Worm (Caenorhabditis elegans): ENCODE measurements around the gene attf-4.

Gene attf-4

DNA sequence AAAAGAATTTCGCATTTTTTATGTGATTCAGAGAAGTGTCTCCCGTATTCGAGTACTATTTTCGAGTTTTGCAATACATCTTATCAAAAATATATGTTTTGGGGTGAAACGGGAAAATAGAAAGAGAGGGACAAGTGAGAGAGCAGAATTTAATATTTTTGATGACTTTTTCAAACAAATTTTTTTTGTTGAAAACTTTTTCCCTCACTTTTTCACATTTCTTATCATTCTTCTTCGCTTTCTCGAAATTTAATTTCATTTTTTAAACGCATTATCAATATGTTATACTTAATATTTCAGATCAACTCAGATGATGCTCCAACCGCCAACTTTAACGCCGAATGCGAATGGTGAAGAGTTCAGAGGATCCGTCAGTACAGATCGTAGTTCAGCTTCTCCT lies at the start of gene attf-4:
Gene attf-4, plus strand, starts transcription at position 301 of the 400 bp plus-strand sequence.
- no peak for TF ChIP-seq ztf-29 (GFP tag; IDR thresholded peaks at IDR 0.05)
- no peak for TF ChIP-seq ztf-23 (GFP tag; IDR thresholded peaks at IDR 0.05)
- no peak for TF ChIP-seq flt-1 (GFP tag; IDR thresholded peaks at IDR 0.05)
- no peak for TF ChIP-seq T22C8.4 (GFP tag; IDR thresholded peaks at IDR 0.05)
- no peak for TF ChIP-seq med-1 (GFP tag; optimal IDR thresholded peaks at IDR 0.05; ENCODE audit: insufficient read depth)
- TF ChIP-seq ref-1 (GFP tag; conservative IDR thresholded peaks at IDR 0.05) = no peak
- TF ChIP-seq cog-1 (tag; optimal IDR thresholded peaks at IDR 0.05) = no peak
- no peak for TF ChIP-seq tab-1 (GFP tag; IDR thresholded peaks at IDR 0.05)
- no peak for TF ChIP-seq klf-2 (GFP tag; conservative IDR thresholded peaks at IDR 0.05)

- TF ChIP-seq med-1 (GFP tag; optimal IDR thresholded peaks at IDR 0.05; ENCODE audit: insufficient read depth) = no peak
- TF ChIP-seq ref-1 (GFP tag; conservative IDR thresholded peaks at IDR 0.05) = no peak
- TF ChIP-seq tab-1 (GFP tag; IDR thresholded peaks at IDR 0.05) = no peak
- no peak for TF ChIP-seq T22C8.4 (GFP tag; IDR thresholded peaks at IDR 0.05)
- TF ChIP-seq ztf-23 (GFP tag; IDR thresholded peaks at IDR 0.05) = no peak
- no peak for TF ChIP-seq ztf-29 (GFP tag; IDR thresholded peaks at IDR 0.05)
- TF ChIP-seq cog-1 (tag; optimal IDR thresholded peaks at IDR 0.05) = no peak
- no peak for TF ChIP-seq klf-2 (GFP tag; conservative IDR thresholded peaks at IDR 0.05)
These were observed 41.0 kb upstream of the attf-4 start, which contains the start of gene ift-139 for ce11 chrIII:6039370-6039769. Gene ift-139 (minus strand): TSS chrIII:6039470.

ce11 chrIII:6046881-6047280 lies 33.5 kb upstream of the attf-4 start, which contains the start of gene tbx-11:
Gene tbx-11 (minus strand): TSS chrIII:6046981.
- TF ChIP-seq med-1 (GFP tag; optimal IDR thresholded peaks at IDR 0.05; ENCODE audit: insufficient read depth) (no peak), ztf-29 (GFP tag; IDR thresholded peaks at IDR 0.05) (no peak), ztf-23 (GFP tag; IDR thresholded peaks at IDR 0.05) (no peak), ref-1 (GFP tag; conservative IDR thresholded peaks at IDR 0.05) (no peak), tab-1 (GFP tag; IDR thresholded peaks at IDR 0.05) (no peak), flt-1 (GFP tag; IDR thresholded peaks at IDR 0.05) (no peak), klf-2 (GFP tag; conservative IDR thresholded peaks at IDR 0.05) (no peak), T22C8.4 (GFP tag; IDR thresholded peaks at IDR 0.05) (no peak), cog-1 (tag; optimal IDR thresholded peaks at IDR 0.05) (no peak)

DNA sequence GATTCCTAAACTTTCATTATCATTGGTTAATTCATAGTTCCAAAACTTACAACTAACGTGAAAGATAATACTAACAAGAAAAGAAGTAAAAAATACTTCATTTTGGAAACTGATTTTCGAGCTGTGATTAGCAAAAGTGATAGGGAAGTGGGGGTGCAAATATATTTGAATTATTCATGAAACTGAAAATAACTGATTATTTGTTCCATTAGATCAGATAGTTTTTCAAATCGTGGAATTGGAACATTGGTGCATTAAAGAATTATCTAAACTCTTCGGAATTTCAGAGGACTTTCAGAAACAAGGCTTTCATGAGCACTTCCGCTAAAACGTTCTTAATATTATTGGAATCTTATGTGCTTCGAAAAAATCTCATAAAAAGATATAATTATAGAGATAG lies 24.7 kb upstream of the attf-4 start, which contains the start of gene F40H6.5:
Gene F40H6.5, minus strand, starts transcription at position 101 of the 400 bp plus-strand sequence.
- no peak for TF ChIP-seq flt-1 (GFP tag; IDR thresholded peaks at IDR 0.05)
- no peak for TF ChIP-seq cog-1 (tag; optimal IDR thresholded peaks at IDR 0.05)
- no peak for TF ChIP-seq T22C8.4 (GFP tag; IDR thresholded peaks at IDR 0.05)
- TF ChIP-seq med-1 (GFP tag; optimal IDR thresholded peaks at IDR 0.05; ENCODE audit: insufficient read depth) = no peak
- no peak for TF ChIP-seq klf-2 (GFP tag; conservative IDR thresholded peaks at IDR 0.05)
- no peak for TF ChIP-seq ref-1 (GFP tag; conservative IDR thresholded peaks at IDR 0.05)
- TF ChIP-seq ztf-23 (GFP tag; IDR thresholded peaks at IDR 0.05) = no peak
- TF ChIP-seq tab-1 (GFP tag; IDR thresholded peaks at IDR 0.05) = no peak
- TF ChIP-seq ztf-29 (GFP tag; IDR thresholded peaks at IDR 0.05) = no peak

DNA sequence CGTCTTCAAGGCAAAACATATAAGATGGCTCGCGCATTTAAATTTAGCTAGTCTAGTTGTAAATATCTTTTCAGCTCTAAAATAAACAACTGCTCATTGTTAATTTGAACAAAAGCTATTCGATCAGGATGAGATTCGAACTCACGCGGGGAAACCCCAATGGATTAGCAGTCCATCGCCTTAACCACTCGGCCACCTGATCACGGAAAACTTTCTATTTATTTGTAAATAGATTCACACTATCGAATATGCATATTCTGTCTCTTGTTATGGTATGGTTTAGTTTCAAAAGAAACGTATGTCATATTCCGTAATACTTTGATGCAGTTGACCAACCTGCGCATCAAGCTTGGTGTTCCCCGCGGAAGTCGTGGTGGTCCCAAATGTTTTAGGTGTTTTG lies 24.2 kb upstream of the attf-4 start:
- TF ChIP-seq ztf-29 (GFP tag; IDR thresholded peaks at IDR 0.05) (no peak), tab-1 (GFP tag; IDR thresholded peaks at IDR 0.05) (no peak), flt-1 (GFP tag; IDR thresholded peaks at IDR 0.05) (no peak), med-1 (GFP tag; optimal IDR thresholded peaks at IDR 0.05; ENCODE audit: insufficient read depth) (no peak), ztf-23 (GFP tag; IDR thresholded peaks at IDR 0.05) (no peak), ref-1 (GFP tag; conservative IDR thresholded peaks at IDR 0.05) (no peak), T22C8.4 (GFP tag; IDR thresholded peaks at IDR 0.05) (no peak), cog-1 (tag; optimal IDR thresholded peaks at IDR 0.05) (no peak), klf-2 (GFP tag; conservative IDR thresholded peaks at IDR 0.05) (no peak)

DNA sequence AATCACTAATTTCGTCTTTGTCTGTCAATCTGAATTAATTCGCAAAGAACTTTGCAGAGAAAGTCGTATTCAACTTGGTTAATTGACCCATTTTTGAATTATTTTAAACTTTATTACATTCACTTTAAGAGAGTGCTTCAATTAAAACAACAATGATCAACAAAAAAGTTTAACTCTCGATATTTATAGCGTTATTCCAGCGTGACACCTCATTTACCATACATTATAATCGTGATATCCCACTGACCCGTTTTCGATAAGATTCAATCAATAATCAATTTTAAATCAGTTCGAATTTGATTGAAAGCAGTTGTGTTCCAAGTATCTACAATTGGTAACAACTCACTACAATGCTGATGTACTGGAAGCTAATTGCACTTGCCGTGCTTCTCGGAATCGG lies 23.6 kb upstream of the attf-4 start, which contains the start of gene clc-10:
Gene clc-10, plus strand, starts transcription at position 301 of the 400 bp plus-strand sequence.
- no peak for TF ChIP-seq flt-1 (GFP tag; IDR thresholded peaks at IDR 0.05)
- TF ChIP-seq klf-2 (GFP tag; conservative IDR thresholded peaks at IDR 0.05) = no peak
- no peak for TF ChIP-seq cog-1 (tag; optimal IDR thresholded peaks at IDR 0.05)
- TF ChIP-seq med-1 (GFP tag; optimal IDR thresholded peaks at IDR 0.05; ENCODE audit: insufficient read depth) = no peak
- no peak for TF ChIP-seq T22C8.4 (GFP tag; IDR thresholded peaks at IDR 0.05)
- TF ChIP-seq ref-1 (GFP tag; conservative IDR thresholded peaks at IDR 0.05) = no peak
- TF ChIP-seq ztf-23 (GFP tag; IDR thresholded peaks at IDR 0.05) = no peak
- TF ChIP-seq tab-1 (GFP tag; IDR thresholded peaks at IDR 0.05) = no peak
- no peak for TF ChIP-seq ztf-29 (GFP tag; IDR thresholded peaks at IDR 0.05)

- no peak for TF ChIP-seq cog-1 (tag; optimal IDR thresholded peaks at IDR 0.05)
- TF ChIP-seq flt-1 (GFP tag; IDR thresholded peaks at IDR 0.05) = no peak
- no peak for TF ChIP-seq T22C8.4 (GFP tag; IDR thresholded peaks at IDR 0.05)
- no peak for TF ChIP-seq med-1 (GFP tag; optimal IDR thresholded peaks at IDR 0.05; ENCODE audit: insufficient read depth)
- TF ChIP-seq ref-1 (GFP tag; conservative IDR thresholded peaks at IDR 0.05) = no peak
- no peak for TF ChIP-seq klf-2 (GFP tag; conservative IDR thresholded peaks at IDR 0.05)
- TF ChIP-seq tab-1 (GFP tag; IDR thresholded peaks at IDR 0.05) = no peak
- TF ChIP-seq ztf-23 (GFP tag; IDR thresholded peaks at IDR 0.05) = no peak
- TF ChIP-seq ztf-29 (GFP tag; IDR thresholded peaks at IDR 0.05) = no peak
These were observed 12.8 kb upstream of the attf-4 start, which contains the start of gene mapk-15 for ce11 chrIII:6067557-6067956. Gene mapk-15 (plus strand): TSS chrIII:6067857.

DNA sequence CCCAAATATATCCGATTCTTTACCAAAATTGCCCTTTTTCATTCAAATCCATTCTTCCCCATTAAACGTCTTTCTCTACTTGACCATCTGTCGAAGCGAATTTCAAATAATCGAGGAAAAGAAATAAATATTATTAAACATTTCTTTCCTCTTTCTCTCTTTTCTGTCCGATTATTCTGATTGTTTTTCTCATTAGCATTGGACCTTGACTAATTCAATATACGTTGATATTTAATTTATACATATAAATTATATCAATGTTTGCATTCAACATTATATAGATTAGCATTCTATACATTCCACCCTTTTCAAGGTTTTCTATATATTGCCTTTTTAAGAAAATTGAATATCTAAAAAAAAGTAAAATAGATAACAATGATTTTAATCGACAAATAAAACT lies 7.4 kb upstream of the attf-4 start:
- TF ChIP-seq T22C8.4 (GFP tag; IDR thresholded peaks at IDR 0.05) (no peak), tab-1 (GFP tag; IDR thresholded peaks at IDR 0.05) (no peak), ref-1 (GFP tag; conservative IDR thresholded peaks at IDR 0.05) (no peak), med-1 (GFP tag; optimal IDR thresholded peaks at IDR 0.05; ENCODE audit: insufficient read depth) (no peak), ztf-23 (GFP tag; IDR thresholded peaks at IDR 0.05) (no peak), cog-1 (tag; optimal IDR thresholded peaks at IDR 0.05) (no peak), klf-2 (GFP tag; conservative IDR thresholded peaks at IDR 0.05) (no peak), ztf-29 (GFP tag; IDR thresholded peaks at IDR 0.05) (no peak), flt-1 (GFP tag; IDR thresholded peaks at IDR 0.05) (no peak)

DNA sequence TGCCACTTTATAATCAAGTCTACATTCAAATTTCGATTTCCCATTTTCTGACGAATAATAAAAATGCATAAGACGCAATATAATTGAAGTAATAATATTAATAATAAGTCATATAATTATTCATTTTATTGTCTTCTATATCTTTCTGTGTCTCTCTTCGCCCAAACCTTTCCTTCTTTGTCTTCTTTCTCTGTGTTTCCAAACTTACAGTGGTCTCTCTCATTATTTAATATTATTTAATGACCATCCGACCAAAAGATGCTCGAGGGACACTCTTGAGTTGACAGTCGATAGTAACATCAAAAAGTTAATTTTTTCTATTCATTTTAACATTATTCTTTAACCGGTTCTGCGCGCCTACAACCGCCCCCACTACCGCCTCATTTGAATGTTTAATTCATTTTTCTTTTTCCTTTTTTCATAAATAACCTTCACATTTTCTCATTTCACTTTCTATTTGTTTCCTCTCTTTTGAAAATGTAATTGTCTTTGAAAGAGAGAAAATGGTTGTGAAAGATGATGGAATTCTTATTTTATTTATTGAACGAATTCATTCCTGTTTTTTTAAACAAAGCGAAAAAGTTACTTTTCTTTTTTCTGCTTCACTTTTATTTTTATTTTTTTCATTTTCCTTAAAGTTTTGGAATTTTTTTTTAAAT lies 6.6 kb upstream of the attf-4 start:
- TF ChIP-seq tab-1 (GFP tag; IDR thresholded peaks at IDR 0.05) (no peak), cog-1 (tag; optimal IDR thresholded peaks at IDR 0.05) (peak; percentile 8), med-1 (GFP tag; optimal IDR thresholded peaks at IDR 0.05; ENCODE audit: insufficient read depth) (no peak)
